Fruit fly (Drosophila melanogaster): ENCODE data around the gene C1GalTA.

- TF ChIP-seq dmrt93B (GFP tag; optimal IDR thresholded peaks at IDR 0.05): no peak
- TF ChIP-seq Hr78 (GFP tag; optimal IDR thresholded peaks at IDR 0.05): no peak
- TF ChIP-seq tai (GFP tag; optimal IDR thresholded peaks at IDR 0.05): no peak
- TF ChIP-seq pan (optimal IDR thresholded peaks at IDR 0.05): no peak
- TF ChIP-seq CG9705 (GFP tag; optimal IDR thresholded peaks at IDR 0.05): no peak
- no peak for TF ChIP-seq Myc (optimal IDR thresholded peaks at IDR 0.05)
- TF ChIP-seq usp (GFP tag; optimal IDR thresholded peaks at IDR 0.05): no peak
- TF ChIP-seq HLH106 (tag; optimal IDR thresholded peaks at IDR 0.05): no peak
- TF ChIP-seq Hr83 (GFP tag; optimal IDR thresholded peaks at IDR 0.05; ENCODE audit: poor library complexity, severe bottlenecking): no peak
- TF ChIP-seq psq (GFP tag; optimal IDR thresholded peaks at IDR 0.05): no peak
- no peak for TF ChIP-seq fru (GFP tag; optimal IDR thresholded peaks at IDR 0.05)
- no peak for TF ChIP-seq Hnf4 (GFP tag; optimal IDR thresholded peaks at IDR 0.05)
- no peak for TF ChIP-seq foxo (GFP tag; optimal IDR thresholded peaks at IDR 0.05)
- no peak for TF ChIP-seq h (GFP tag; optimal IDR thresholded peaks at IDR 0.05)
Observed at dm6 chr2L:8972905-8973304, 21.9 kb upstream of the C1GalTA start.

Measured in whole organism, wandering third instar larva.